Worm (Caenorhabditis elegans): Measurements from ENCODE around the gene acl-5.

The acl-5 gene

DNA sequence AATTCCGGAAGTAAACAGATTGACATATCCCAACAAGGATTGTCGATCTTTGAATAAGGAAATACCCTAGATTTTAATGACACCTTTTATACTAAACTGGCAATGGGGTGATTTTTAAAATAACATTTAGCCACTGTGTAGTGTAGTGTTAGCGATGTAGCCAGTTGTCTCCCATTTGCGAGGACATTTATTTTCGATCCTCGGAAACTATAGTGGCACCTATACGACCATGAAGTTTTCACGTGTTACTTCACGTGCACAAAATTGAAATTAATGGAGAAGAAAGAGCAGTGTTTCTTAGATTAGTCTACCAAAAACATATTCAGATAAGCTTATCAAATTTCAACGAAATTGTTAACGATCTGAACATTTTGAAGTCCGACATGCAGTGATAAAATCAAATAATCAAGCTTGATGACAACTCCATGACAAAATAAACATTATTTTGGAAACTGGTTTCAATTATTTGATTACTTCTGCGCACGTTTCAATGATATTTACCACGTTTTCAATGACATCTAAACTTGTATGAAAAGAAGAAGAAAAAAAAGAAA, 6.1 kb upstream of the acl-5 start, which contains the start of gene R07E3.4:
R07E3.4 (minus strand) TSS at position 51 of the 554 bp plus-strand sequence.
- no peak for TF ChIP-seq dao-5 (tag; optimal IDR thresholded peaks at IDR 0.05)
- TF ChIP-seq W03F9.2 (tag; optimal IDR thresholded peaks at IDR 0.05), result no peak
- TF ChIP-seq him-1 (tag; optimal IDR thresholded peaks at IDR 0.05), result no peak

DNA sequence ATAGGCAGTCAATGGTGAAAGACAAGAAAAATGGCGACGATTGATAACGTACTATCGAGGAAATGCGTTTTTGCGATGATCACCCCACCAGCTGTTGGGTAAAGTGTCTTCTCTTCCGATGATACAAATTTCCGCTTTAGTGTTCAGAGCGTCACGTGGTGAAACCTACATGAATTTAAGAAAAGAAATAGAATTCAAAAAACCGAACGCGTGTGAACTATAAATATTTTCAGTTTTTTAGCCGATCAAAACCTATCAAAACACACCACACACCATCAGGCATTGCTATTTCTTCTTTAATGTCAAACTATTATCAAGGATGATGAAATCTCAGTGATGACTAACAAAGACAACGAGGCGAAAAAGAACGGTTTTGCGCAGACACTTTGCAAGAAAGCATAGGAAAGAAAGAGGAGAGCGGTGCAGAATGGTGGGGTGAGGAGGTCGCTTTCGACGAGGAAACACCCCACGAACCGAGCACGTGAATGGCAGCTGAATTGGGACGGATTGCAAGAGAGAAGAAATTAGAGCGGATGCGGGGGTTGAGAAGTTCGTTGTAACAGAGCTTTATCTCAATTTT, 4.9 kb upstream of the acl-5 start:
- no peak for TF ChIP-seq him-1 (tag; optimal IDR thresholded peaks at IDR 0.05)
- no peak for TF ChIP-seq W03F9.2 (tag; optimal IDR thresholded peaks at IDR 0.05)
- no peak for TF ChIP-seq dao-5 (tag; optimal IDR thresholded peaks at IDR 0.05)

- no peak for TF ChIP-seq him-1 (tag; optimal IDR thresholded peaks at IDR 0.05)
- no peak for TF ChIP-seq dao-5 (tag; optimal IDR thresholded peaks at IDR 0.05)
- no peak for TF ChIP-seq W03F9.2 (tag; optimal IDR thresholded peaks at IDR 0.05)
These were observed 5.9 kb downstream of the acl-5 start for ce11 chrX:10321401-10321800.

DNA sequence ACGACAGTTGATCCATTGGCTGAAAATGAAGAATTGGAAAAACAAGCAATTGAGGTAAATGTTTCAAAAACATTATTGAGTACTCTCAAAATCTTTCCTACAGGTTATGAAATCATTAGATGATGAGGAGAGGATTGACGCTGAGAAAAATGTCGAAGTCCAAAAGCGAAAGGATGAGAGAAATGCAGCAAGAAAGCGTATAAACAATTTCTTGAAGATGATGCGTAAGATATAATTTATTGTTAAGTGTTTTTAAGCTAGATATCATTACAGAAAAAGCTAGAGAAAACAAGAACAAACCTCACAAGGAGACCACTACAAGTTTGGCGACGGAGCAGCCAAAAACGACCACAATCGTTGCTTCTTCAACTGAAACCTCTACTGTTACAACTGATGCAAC, 7.6 kb downstream of the acl-5 start:
- no peak for TF ChIP-seq dao-5 (tag; optimal IDR thresholded peaks at IDR 0.05)
- TF ChIP-seq W03F9.2 (tag; optimal IDR thresholded peaks at IDR 0.05), result no peak
- no peak for TF ChIP-seq him-1 (tag; optimal IDR thresholded peaks at IDR 0.05)

DNA sequence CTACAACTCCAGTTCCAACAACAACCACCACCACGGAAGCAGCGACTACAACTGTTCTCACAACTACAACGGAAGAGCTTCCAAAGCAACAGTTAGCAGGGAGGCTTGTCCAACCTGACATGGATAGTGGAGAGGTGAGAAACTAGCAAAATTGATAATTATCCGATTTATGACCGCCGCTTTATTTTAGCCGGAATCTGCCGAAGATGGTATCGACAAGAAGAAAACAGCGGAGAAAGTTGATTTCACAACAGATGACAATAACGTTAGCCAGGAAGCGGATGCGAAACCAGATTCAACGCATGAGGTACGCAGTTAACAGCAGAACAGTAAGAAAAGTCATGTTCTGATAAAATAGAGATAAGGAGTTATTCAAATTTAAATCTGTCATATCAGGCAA, 8.8 kb downstream of the acl-5 start:
- TF ChIP-seq dao-5 (tag; optimal IDR thresholded peaks at IDR 0.05), result no peak
- no peak for TF ChIP-seq W03F9.2 (tag; optimal IDR thresholded peaks at IDR 0.05)
- TF ChIP-seq him-1 (tag; optimal IDR thresholded peaks at IDR 0.05), result no peak

DNA sequence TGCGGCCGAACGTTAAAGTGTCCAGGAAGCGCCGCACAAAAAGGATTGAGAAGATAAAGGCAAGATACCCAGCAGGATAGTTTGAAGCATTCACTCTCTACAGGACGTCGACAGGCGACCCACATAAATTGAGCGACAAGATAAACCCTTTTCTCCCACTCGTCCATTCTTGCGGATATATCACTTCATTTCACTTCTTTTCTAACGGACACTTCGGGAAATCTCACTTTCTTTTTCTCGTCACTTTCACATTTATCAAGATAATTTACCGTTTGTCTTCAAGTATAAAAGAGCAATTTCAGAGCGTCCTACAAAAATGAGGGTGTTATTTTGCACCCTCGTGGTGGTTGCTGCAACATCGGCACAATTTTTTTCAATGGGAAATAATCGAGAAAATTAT, 9.7 kb downstream of the acl-5 start, which contains the start of gene R07E3.6:
R07E3.6 (plus strand) TSS at position 158 of the 400 bp plus-strand sequence.
- TF ChIP-seq him-1 (tag; optimal IDR thresholded peaks at IDR 0.05) (no peak), dao-5 (tag; optimal IDR thresholded peaks at IDR 0.05) (no peak), W03F9.2 (tag; optimal IDR thresholded peaks at IDR 0.05) (no peak)

DNA sequence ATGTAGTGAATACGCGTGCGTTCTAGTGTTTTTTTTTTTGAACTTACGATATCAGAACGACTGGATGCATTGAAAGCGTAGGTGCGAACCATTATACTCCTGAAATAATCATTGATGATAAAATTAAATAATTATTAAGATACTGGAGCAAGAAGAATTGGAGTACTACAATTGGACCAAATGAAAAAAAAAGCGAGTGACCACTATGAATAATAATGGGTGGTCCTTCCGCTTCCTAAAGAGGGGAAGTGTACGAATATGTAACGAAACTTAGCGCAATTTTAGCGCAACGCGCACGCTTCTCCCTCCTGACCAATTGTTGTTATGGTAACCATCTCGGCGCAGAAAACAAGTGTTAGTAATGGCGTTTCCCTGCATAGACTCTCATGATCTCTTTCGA, 11.4 kb downstream of the acl-5 start, which contains the start of gene F41E7.9:
F41E7.9 (minus strand) TSS at position 101 of the 400 bp plus-strand sequence.
- no peak for TF ChIP-seq W03F9.2 (tag; optimal IDR thresholded peaks at IDR 0.05)
- no peak for TF ChIP-seq him-1 (tag; optimal IDR thresholded peaks at IDR 0.05)
- TF ChIP-seq dao-5 (tag; optimal IDR thresholded peaks at IDR 0.05), result no peak

- TF ChIP-seq W03F9.2 (tag; optimal IDR thresholded peaks at IDR 0.05), result no peak
- no peak for TF ChIP-seq him-1 (tag; optimal IDR thresholded peaks at IDR 0.05)
- no peak for TF ChIP-seq dao-5 (tag; optimal IDR thresholded peaks at IDR 0.05)
These were observed 16.9 kb downstream of the acl-5 start, which contains the start of gene F41E7.6 for ce11 chrX:10310366-10310765. F41E7.6 (minus strand) TSS chrX:10310466.

DNA sequence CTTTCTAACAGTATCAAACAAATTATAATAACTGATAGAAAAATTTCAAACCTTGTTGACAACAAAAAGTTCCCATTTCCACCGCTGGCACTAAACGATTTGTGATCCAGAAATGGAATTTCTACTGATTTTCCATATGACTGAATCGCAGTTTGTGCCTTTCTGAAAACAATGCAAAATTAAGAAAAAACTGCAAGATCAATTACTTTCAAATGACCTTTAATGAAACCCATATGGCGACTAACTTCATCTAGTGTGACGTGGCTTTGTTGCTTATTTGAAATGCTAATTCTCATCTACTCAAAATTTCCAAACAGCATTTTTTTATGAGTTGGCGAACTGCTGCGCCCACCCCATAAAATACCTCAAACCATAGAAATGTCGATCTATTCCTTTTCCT, 19.8 kb downstream of the acl-5 start, which contains the start of gene F41E7.7:
F41E7.7 (plus strand) TSS at position 301 of the 400 bp plus-strand sequence.
- no peak for TF ChIP-seq him-1 (tag; optimal IDR thresholded peaks at IDR 0.05)
- TF ChIP-seq dao-5 (tag; optimal IDR thresholded peaks at IDR 0.05), result no peak
- TF ChIP-seq W03F9.2 (tag; optimal IDR thresholded peaks at IDR 0.05), result no peak

DNA sequence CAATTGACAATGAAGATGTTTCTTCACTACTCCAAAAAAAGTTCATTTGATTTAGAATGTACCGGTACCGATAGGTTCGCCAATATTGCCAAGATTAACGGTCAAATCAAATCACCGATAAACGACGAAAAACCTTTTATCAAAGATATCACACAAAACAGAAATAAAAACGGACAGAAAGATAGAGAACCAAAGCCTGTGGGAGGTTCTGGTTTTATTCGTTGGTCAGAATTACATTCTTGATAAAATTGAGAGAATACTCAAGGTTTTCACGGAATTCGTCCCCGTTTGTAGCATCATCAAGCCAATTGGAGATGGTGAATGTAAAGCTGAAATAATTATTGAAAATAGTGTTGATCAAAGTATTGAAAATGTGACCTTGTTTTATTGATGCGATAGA, 20.3 kb downstream of the acl-5 start:
- TF ChIP-seq him-1 (tag; optimal IDR thresholded peaks at IDR 0.05) (no peak), dao-5 (tag; optimal IDR thresholded peaks at IDR 0.05) (no peak), W03F9.2 (tag; optimal IDR thresholded peaks at IDR 0.05) (no peak)

ce11 chrX:10306289-10306688, 21.0 kb downstream of the acl-5 start, which contains the start of gene cnc-8:
cnc-8 (plus strand) TSS chrX:10306595.
- TF ChIP-seq him-1 (tag; optimal IDR thresholded peaks at IDR 0.05), result no peak
- TF ChIP-seq W03F9.2 (tag; optimal IDR thresholded peaks at IDR 0.05), result no peak
- TF ChIP-seq dao-5 (tag; optimal IDR thresholded peaks at IDR 0.05), result no peak

ce11 chrX:10304178-10304577, 23.1 kb downstream of the acl-5 start, which contains the start of gene fipr-21:
fipr-21 (plus strand) TSS chrX:10304529.
- TF ChIP-seq dao-5 (tag; optimal IDR thresholded peaks at IDR 0.05) (no peak), him-1 (tag; optimal IDR thresholded peaks at IDR 0.05) (no peak), W03F9.2 (tag; optimal IDR thresholded peaks at IDR 0.05) (no peak)

DNA sequence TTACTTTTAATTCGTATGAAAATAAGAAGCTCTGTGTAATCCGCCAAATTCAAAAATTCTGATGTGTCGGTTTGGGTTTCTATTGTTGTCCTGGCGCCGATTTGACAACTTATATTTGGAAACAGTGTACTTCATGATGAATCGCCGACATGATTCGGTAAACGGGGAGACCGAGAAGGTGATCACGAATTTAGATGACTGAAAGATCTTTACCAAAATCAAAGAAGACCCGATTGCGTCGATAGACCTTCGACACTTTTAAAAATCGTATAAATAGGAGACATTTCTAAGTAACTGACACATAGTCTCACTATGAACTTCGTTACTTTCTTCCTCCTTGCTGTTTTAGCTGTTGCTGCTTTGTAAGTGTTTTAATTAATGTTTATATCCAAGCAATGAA, 24.8 kb downstream of the acl-5 start, which contains the start of gene fip-5:
fip-5 (plus strand) TSS at position 312 of the 400 bp plus-strand sequence.
- TF ChIP-seq W03F9.2 (tag; optimal IDR thresholded peaks at IDR 0.05), result no peak
- no peak for TF ChIP-seq him-1 (tag; optimal IDR thresholded peaks at IDR 0.05)
- no peak for TF ChIP-seq dao-5 (tag; optimal IDR thresholded peaks at IDR 0.05)

DNA sequence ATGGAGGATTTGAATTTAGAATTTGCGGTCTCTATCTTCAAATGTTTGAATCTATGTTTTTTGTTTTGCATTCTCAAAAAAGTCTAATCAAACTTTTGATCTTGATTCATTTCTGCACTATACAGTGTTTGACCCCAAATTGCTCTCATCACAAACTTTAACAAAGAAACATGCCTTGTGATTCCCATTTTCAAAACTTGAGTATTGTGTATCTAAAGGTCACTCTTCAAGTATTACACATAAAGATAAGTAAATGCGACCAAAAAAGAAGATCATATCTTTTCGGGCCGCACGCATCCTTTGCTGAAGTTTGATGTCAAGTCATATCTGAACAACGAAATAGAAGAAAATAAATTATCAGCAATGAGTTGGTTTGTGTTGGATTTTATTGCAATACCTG, 25.3 kb downstream of the acl-5 start:
- TF ChIP-seq W03F9.2 (tag; optimal IDR thresholded peaks at IDR 0.05), result no peak
